Fruit fly (Drosophila melanogaster) whole organism, wandering third instar larva: ENCODE measurements around the gene tex.

Source experiments
- Abd-B ChIP-seq: fragments of >200 bp; optimal IDR thresholded peaks from 2 replicates; lab custom pipeline; 2017; ENCODE audit warnings: missing biosample characterization, missing genetic modification characterization
- GATAd ChIP-seq: sonication (Bioruptor generic); optimal IDR thresholded peaks from 2 replicates; lab custom pipeline; 2016; ENCODE audit warnings: missing biosample characterization, missing genetic modification characterization
- N ChIP-seq: fragments of >200 bp; optimal IDR thresholded peaks from 2 replicates; lab custom pipeline; 2018; ENCODE audit warnings: missing biosample characterization, missing external identifiers, missing genetic modification characterization
- foxo ChIP-seq, 2 experiments: fragments of 200-800 bp; sonication (Bioruptor generic); optimal IDR thresholded peaks; 2 replicates in 1 of 2; 3 replicates in 1 of 2; lab custom pipeline; 2016 to 2017; ENCODE audit warnings: missing biosample characterization in 2 of 2, missing genetic modification characterization in 2 of 2
- psq ChIP-seq: fragments of 200-800 bp; sonication (Bioruptor generic); optimal IDR thresholded peaks from 3 replicates; lab custom pipeline; 2017; ENCODE audit warnings: missing biosample characterization, mild to moderate bottlenecking, missing genetic modification characterization, moderate library complexity

DNA sequence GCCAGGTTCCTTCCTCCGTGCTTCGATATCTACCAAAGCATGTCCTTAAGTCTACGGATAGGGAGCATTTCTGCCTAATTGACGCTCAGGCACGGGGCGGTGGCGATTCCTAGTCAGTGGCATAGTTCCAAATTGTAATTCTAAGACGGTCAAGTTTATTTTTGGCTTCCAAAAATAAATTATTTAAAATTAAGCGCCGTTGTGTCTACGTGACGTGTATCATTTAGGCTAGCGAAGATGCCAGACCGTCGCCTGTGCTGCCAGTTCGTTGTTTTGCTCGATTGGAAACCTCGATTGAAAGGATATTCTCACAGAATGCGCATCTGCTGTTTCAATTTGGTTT lies 40.6 kb upstream of the tex start:
- TF ChIP-seq Abd-B (GFP tag; lab: Kevin White, UChicago) = no peak
- TF ChIP-seq psq (GFP tag; lab: Kevin White, UChicago) = no peak
- no peak for TF ChIP-seq N (GFP tag; lab: Kevin White, UChicago)
- no peak for TF ChIP-seq GATAd
- no peak for TF ChIP-seq foxo (GFP tag; optimal IDR thresholded peaks at IDR 0.05; lab: Kevin White, UChicago)
